Worm (Caenorhabditis elegans) whole organism, L4 larva: ENCODE results near the gene dve-1.

Experiments used
- F26F4.8 ChIP-seq: fragments of 200-800 bp; sonication (Bioruptor generic); conservative IDR thresholded peaks from 2 replicates; pipeline ENCODE4 v1.3.6; 2022; ENCODE audit warnings: missing genetic modification characterization, missing compliant biosample characterization
- Y105C5A.15 ChIP-seq: fragments of 200-800 bp; sonication (Bioruptor generic); IDR thresholded peaks from 2 replicates; pipeline ENCODE4 v1.3.6; 2022; ENCODE audit warnings: missing genetic modification characterization, missing compliant biosample characterization
- ZK337.2 ChIP-seq: fragments of 200-800 bp; sonication (Bioruptor generic); IDR thresholded peaks from 2 replicates; pipeline ENCODE4 v1.3.6; 2022; ENCODE audit warnings: missing genetic modification reagents, missing genetic modification characterization, missing compliant biosample characterization
- aha-1 ChIP-seq: fragments of 150-350 bp; peaks from one replicate; lab custom pipeline; 2014; ENCODE audit warnings: missing biosample characterization, missing genetic modification characterization
- attf-4 ChIP-seq: sonication (generic microtip); optimal IDR thresholded peaks from 3 replicates; lab custom pipeline; 2017; ENCODE audit warnings: missing biosample characterization, missing genetic modification characterization
- ceh-44 ChIP-seq: fragments of 200-800 bp; sonication (Bioruptor generic); IDR thresholded peaks from 2 replicates; pipeline ENCODE4 v1.3.6; 2022; ENCODE audit warnings: missing genetic modification reagents, missing genetic modification characterization, missing compliant biosample characterization
- ceh-82 ChIP-seq: sonication (generic microtip); optimal IDR thresholded peaks from 2 replicates; lab custom pipeline; 2017; ENCODE audit warnings: missing biosample characterization, missing genetic modification characterization
- ces-1 ChIP-seq: fragments of 150-350 bp; sonication (generic microtip); optimal IDR thresholded peaks from 4 replicates; lab custom pipeline; 2014; ENCODE audit warnings: missing biosample characterization, missing genetic modification reagents, missing genetic modification characterization
- daf-12 ChIP-seq: fragments of 150-350 bp; optimal IDR thresholded peaks from 2 replicates; lab custom pipeline; 2014; ENCODE audit warnings: missing biosample characterization, missing genetic modification reagents, missing genetic modification characterization
- daf-16 ChIP-seq, 3 experiments: sonication (generic microtip); optimal IDR thresholded peaks; 2 replicates each; lab custom pipeline; 2016 to 2017; ENCODE audit warnings: missing genetic modification characterization in 3 of 3, missing genetic modification reagents in 3 of 3, mild to moderate bottlenecking in 2 of 3, missing compliant biosample characterization in 2 of 3, missing biosample characterization in 1 of 3, moderate library complexity in 1 of 3
- daf-8 ChIP-seq: fragments of 200-800 bp; sonication (Bioruptor generic); IDR thresholded peaks from 2 replicates; pipeline ENCODE4 v1.3.6; 2022; ENCODE audit warnings: missing genetic modification characterization, missing compliant biosample characterization
- dmd-6 ChIP-seq: fragments of 200-800 bp; sonication (Bioruptor generic); IDR thresholded peaks from 2 replicates; pipeline ENCODE4 v1.3.6; 2022; ENCODE audit warnings: missing genetic modification reagents, missing genetic modification characterization, missing compliant biosample characterization
- dmd-8 ChIP-seq: fragments of 200-800 bp; sonication (Bioruptor generic); IDR thresholded peaks from 2 replicates; pipeline ENCODE4 v1.3.6; 2022; ENCODE audit warnings: missing genetic modification characterization, missing compliant biosample characterization
- duxl-1 ChIP-seq: sonication (generic microtip); optimal IDR thresholded peaks from 2 replicates; lab custom pipeline; 2016; ENCODE audit warnings: mild to moderate bottlenecking, missing genetic modification characterization, moderate library complexity, missing compliant biosample characterization; ENCODE audit not compliant: poor library complexity
- dve-1 ChIP-seq: sonication (generic microtip); optimal IDR thresholded peaks from 2 replicates; lab custom pipeline; 2017; ENCODE audit warnings: antibody characterized with exemption, mild to moderate bottlenecking, missing genetic modification characterization, missing compliant biosample characterization; ENCODE audit not compliant: insufficient read depth
- gei-8 ChIP-seq: fragments of 200-800 bp; sonication (Bioruptor generic); optimal IDR thresholded peaks from 2 replicates; lab custom pipeline; 2018; ENCODE audit warnings: mild to moderate bottlenecking, missing genetic modification characterization, missing compliant biosample characterization
- hlh-11 ChIP-seq: fragments of 200-800 bp; sonication (Bioruptor generic); optimal IDR thresholded peaks from 2 replicates; lab custom pipeline; 2018; ENCODE audit warnings: mild to moderate bottlenecking, missing genetic modification characterization, missing compliant biosample characterization
- hlh-30 ChIP-seq: sonication (generic microtip); optimal IDR thresholded peaks from 2 replicates; lab custom pipeline; 2017; ENCODE audit warnings: antibody characterized with exemption, mild to moderate bottlenecking, missing genetic modification characterization, missing compliant biosample characterization; ENCODE audit not compliant: insufficient read depth
- hmg-1.1 ChIP-seq: fragments of 200-800 bp; sonication (Bioruptor generic); IDR thresholded peaks from 2 replicates; pipeline ENCODE4 v1.3.6; 2022; ENCODE audit warnings: missing genetic modification reagents, missing genetic modification characterization, missing compliant biosample characterization
- lin-13 ChIP-seq: fragments of 150-350 bp; optimal IDR thresholded peaks from 2 replicates; lab custom pipeline; 2014; ENCODE audit warnings: missing biosample characterization, missing genetic modification reagents, missing genetic modification characterization
- lin-29 ChIP-seq: fragments of 200-800 bp; sonication (Bioruptor generic); IDR thresholded peaks from 2 replicates; pipeline ENCODE4 v1.3.6; 2022; ENCODE audit warnings: missing genetic modification reagents, missing genetic modification characterization, missing compliant biosample characterization
- lin-38 ChIP-seq: fragments of 200-800 bp; sonication (Bioruptor generic); IDR thresholded peaks from 2 replicates; pipeline ENCODE4 v1.3.6; 2022; ENCODE audit warnings: missing genetic modification reagents, missing genetic modification characterization, missing compliant biosample characterization
- lir-3 ChIP-seq: sonication (generic microtip); optimal IDR thresholded peaks from 2 replicates; lab custom pipeline; 2016; ENCODE audit warnings: mild to moderate bottlenecking, missing genetic modification characterization, missing compliant biosample characterization
- mdl-1 ChIP-seq, 2 experiments: fragments of 150-350 bp in 1 of 2; sonication (generic microtip) in 1 of 2; optimal IDR thresholded peaks; 2 replicates each; lab custom pipeline; 2014 to 2017; ENCODE audit warnings: missing biosample characterization in 2 of 2, missing genetic modification characterization in 2 of 2
- mep-1 ChIP-seq: fragments of 150-350 bp; sonication (generic microtip); optimal IDR thresholded peaks from 3 replicates; lab custom pipeline; 2014; ENCODE audit warnings: missing biosample characterization, missing genetic modification characterization
- mes-2 ChIP-seq: sonication (generic microtip); optimal IDR thresholded peaks from 2 replicates; lab custom pipeline; 2016; ENCODE audit warnings: missing genotype, mild to moderate bottlenecking, missing genetic modification characterization, missing compliant biosample characterization; ENCODE audit not compliant: poor library complexity, severe bottlenecking
- mxl-3 ChIP-seq: fragments of 200-800 bp; sonication (Bioruptor generic); optimal IDR thresholded peaks from 2 replicates; lab custom pipeline; 2018; ENCODE audit warnings: mild to moderate bottlenecking, missing genetic modification characterization, missing compliant biosample characterization
- nhr-11 ChIP-seq: fragments of 150-350 bp; optimal IDR thresholded peaks from 2 replicates; lab custom pipeline; 2014; ENCODE audit warnings: missing biosample characterization, missing genetic modification characterization
- nhr-111 ChIP-seq: fragments of 200-800 bp; sonication (Bioruptor generic); optimal IDR thresholded peaks from 2 replicates; lab custom pipeline; 2018; ENCODE audit warnings: mild to moderate bottlenecking, missing genetic modification characterization, missing compliant biosample characterization
- nhr-237 ChIP-seq: sonication (generic microtip); optimal IDR thresholded peaks from 2 replicates; lab custom pipeline; 2017; ENCODE audit warnings: missing biosample characterization, missing genetic modification characterization
- nhr-28 ChIP-seq: fragments of 150-350 bp; optimal IDR thresholded peaks from 2 replicates; lab custom pipeline; 2014; ENCODE audit warnings: missing biosample characterization, missing genetic modification characterization
- nhr-41 ChIP-seq: fragments of 200-800 bp; sonication (Bioruptor generic); IDR thresholded peaks from 2 replicates; pipeline ENCODE4 v1.3.6; 2022; ENCODE audit warnings: missing genetic modification reagents, missing genetic modification characterization, missing compliant biosample characterization
- nhr-48 ChIP-seq: sonication (generic microtip); optimal IDR thresholded peaks from 2 replicates; lab custom pipeline; 2016; ENCODE audit warnings: mild to moderate bottlenecking, missing genetic modification characterization, missing compliant biosample characterization
- nhr-77 ChIP-seq: fragments of 150-350 bp; optimal IDR thresholded peaks from 2 replicates; lab custom pipeline; 2014; ENCODE audit warnings: missing biosample characterization, missing genetic modification characterization
- pqm-1 ChIP-seq: sonication (generic microtip); optimal IDR thresholded peaks from 2 replicates; lab custom pipeline; 2017; ENCODE audit warnings: missing biosample characterization, missing genetic modification characterization
- rbr-2 ChIP-seq: sonication (generic microtip); optimal IDR thresholded peaks from 2 replicates; lab custom pipeline; 2016; ENCODE audit warnings: missing genotype, missing genetic modification characterization, missing compliant biosample characterization
- skn-1 ChIP-seq: fragments of 150-350 bp; optimal IDR thresholded peaks from 2 replicates; lab custom pipeline; 2014; ENCODE audit warnings: missing biosample characterization, missing genetic modification characterization
- tag-97 ChIP-seq: fragments of 200-800 bp; sonication (Bioruptor generic); IDR thresholded peaks from 2 replicates; pipeline ENCODE4 v1.3.6; 2022; ENCODE audit warnings: missing genetic modification characterization, missing compliant biosample characterization
- tra-1 ChIP-seq: fragments of 200-800 bp; sonication (Bioruptor generic); IDR thresholded peaks from 2 replicates; pipeline ENCODE4 v1.3.6; 2022; ENCODE audit warnings: missing genetic modification reagents, missing genetic modification characterization, missing compliant biosample characterization
- unc-130 ChIP-seq: sonication (generic microtip); optimal IDR thresholded peaks from 2 replicates; lab custom pipeline; 2016; ENCODE audit warnings: missing genetic modification reagents, missing genetic modification characterization, missing compliant biosample characterization
- unc-62 ChIP-seq, 3 experiments: fragments of 150-350 bp in 1 of 3; sonication (generic microtip); optimal IDR thresholded peaks in 2 of 3; peaks in 1 of 3; 1 replicate in 1 of 3; 2 replicates in 2 of 3; lab custom pipeline; 2014 to 2017; ENCODE audit warnings: missing biosample characterization in 3 of 3, missing genetic modification characterization in 3 of 3, missing genetic modification reagents in 3 of 3, missing genotype in 1 of 3
- zfp-3 ChIP-seq: fragments of 200-800 bp; sonication (Bioruptor generic); conservative IDR thresholded peaks from 2 replicates; pipeline ENCODE4 v1.3.6; 2022; ENCODE audit warnings: missing genetic modification reagents, missing genetic modification characterization, missing compliant biosample characterization
- ztf-11 ChIP-seq: fragments of 150-350 bp; optimal IDR thresholded peaks from 2 replicates; lab custom pipeline; 2014; ENCODE audit warnings: missing biosample characterization, missing genetic modification characterization

The dve-1 gene

DNA sequence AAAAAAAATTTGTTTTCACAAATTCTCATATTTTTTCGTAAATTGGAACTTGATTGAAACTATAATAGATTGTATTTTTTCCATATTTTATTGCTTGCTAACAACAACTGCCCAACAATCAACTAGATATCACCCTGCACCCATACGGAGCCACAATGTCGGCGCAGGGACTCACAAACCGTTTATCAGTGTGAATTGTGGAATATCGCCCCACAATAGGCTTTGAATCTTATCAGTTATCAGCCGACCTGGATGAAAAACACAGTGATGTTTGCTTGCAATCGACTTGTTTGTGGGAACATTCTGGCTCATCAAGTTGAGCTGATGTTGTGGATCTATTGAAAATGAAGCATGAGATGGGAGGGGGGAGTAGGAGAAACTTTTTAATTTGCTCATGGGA is 5.4 kb upstream of the dve-1 start:
- TF ChIP-seq daf-16 (GFP tag; optimal IDR thresholded peaks at IDR 0.05; lab: Kevin White, UChicago) (no peak), daf-16 (tag; optimal IDR thresholded peaks at IDR 0.05; lab: Kevin White, UChicago) (peak; percentile 91), nhr-111 (GFP tag; lab: Kevin White, UChicago) (no peak), aha-1 (peak; percentile 54), rbr-2 (tag; lab: Kevin White, UChicago) (no peak), dmd-6 (GFP tag; lab: Robert Waterston, UW) (peak; percentile 29; the same call in 1 of the 2 replicates), ces-1 (GFP tag; lab: Kevin White, UChicago) (no peak), gei-8 (GFP tag; lab: Kevin White, UChicago) (no peak), nhr-77 (no peak), hmg-1.1 (GFP tag; lab: Robert Waterston, UW) (no peak), tag-97 (GFP tag; lab: Robert Waterston, UW) (no peak), lir-3 (tag; lab: Kevin White, UChicago) (no peak), nhr-48 (tag; lab: Kevin White, UChicago) (peak; percentile 3), hlh-11 (tag; lab: Kevin White, UChicago) (peak; percentile 51), daf-12 (tag; lab: Kevin White, UChicago) (no peak)

- TF ChIP-seq dmd-6 (GFP tag; lab: Robert Waterston, UW) (peak; percentile 24; the same call in 1 of the 2 replicates), daf-16 (GFP tag; optimal IDR thresholded peaks at IDR 0.05; lab: Kevin White, UChicago) (no peak), daf-16 (tag; optimal IDR thresholded peaks at IDR 0.05; lab: Kevin White, UChicago) (peak; percentile 46), zfp-3 (GFP tag; lab: Robert Waterston, UW) (no peak), hlh-11 (tag; lab: Kevin White, UChicago) (peak; percentile 22), nhr-48 (tag; lab: Kevin White, UChicago) (no peak), unc-62 (GFP tag; optimal IDR thresholded peaks at IDR 0.05 in 1 of 2; lab: Kevin White, UChicago) (peak in 1 of 2 experiments; percentile 14), unc-62 (tag; optimal IDR thresholded peaks at IDR 0.05; lab: Kevin White, UChicago) (no peak), nhr-28 (tag; lab: Kevin White, UChicago) (peak; percentile 12), ceh-82 (no peak), pqm-1 (tag; lab: Kevin White, UChicago) (peak; percentile 2)
- TF ChIP-seq, all 104 proteins: peak for 6
Measured at ce11 chrX:438396-438795, 4.8 kb upstream of the dve-1 start.

DNA sequence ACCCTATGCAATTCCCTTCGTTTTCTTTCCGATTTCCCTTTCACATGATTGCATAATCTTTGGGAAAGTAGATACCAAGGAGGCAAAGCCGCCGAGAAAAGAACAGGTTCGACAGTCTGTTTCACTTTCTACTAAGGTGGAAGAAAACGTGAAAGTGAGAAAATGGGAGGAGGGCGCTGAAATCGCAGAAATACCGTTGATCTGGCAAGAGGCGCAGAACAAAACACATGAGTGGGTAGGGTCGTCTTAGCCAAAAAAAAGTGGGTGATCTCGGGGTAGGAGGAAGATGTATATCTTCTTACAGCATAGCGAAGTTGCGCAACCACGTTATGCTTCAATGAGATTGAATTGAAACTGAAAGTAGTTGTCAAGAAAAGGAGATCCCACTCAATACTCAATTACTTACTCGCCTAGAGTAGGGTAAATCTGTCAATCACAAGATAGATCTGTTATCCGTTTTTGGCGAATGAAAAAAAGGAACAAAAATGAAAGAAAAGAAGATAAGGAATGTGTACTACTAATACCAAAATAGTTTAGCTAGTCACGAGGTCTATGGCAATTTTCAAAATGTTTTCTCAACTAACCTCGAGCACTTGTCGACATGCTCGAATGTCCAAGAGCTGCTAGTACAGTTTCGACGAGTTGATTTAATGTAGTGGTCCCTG is 451 bp downstream of the dve-1 start:
- TF ChIP-seq duxl-1 (tag; lab: Kevin White, UChicago) = no peak
- no peak for TF ChIP-seq nhr-41 (GFP tag; lab: Robert Waterston, UW)
- no peak for TF ChIP-seq dmd-8
- no peak for TF ChIP-seq unc-130 (GFP tag; lab: Kevin White, UChicago)
- TF ChIP-seq nhr-11 (tag; lab: Kevin White, UChicago) = no peak
- TF ChIP-seq aha-1 = peak; percentile 92
- TF ChIP-seq dmd-6 (GFP tag; lab: Robert Waterston, UW) = no peak
- no peak for TF ChIP-seq nhr-237 (tag; lab: Kevin White, UChicago)
- no peak for TF ChIP-seq skn-1
- no peak for TF ChIP-seq dve-1
- no peak for TF ChIP-seq tra-1 (GFP tag; lab: Robert Waterston, UW)
- no peak for TF ChIP-seq F26F4.8 (GFP tag; lab: Robert Waterston, UW)
- TF ChIP-seq hlh-11 (tag; lab: Kevin White, UChicago) = peak; percentile 40
- TF ChIP-seq attf-4 (tag; lab: Kevin White, UChicago) = no peak
- TF ChIP-seq daf-16 (GFP tag; optimal IDR thresholded peaks at IDR 0.05; lab: Kevin White, UChicago) = no peak
- no peak for TF ChIP-seq daf-16 (tag; optimal IDR thresholded peaks at IDR 0.05; lab: Kevin White, UChicago)
- TF ChIP-seq mep-1 = peak; percentile 32
- peak; percentile 14 for TF ChIP-seq hlh-30 (tag; lab: Kevin White, UChicago)
- no peak for TF ChIP-seq ztf-11 (tag; lab: Kevin White, UChicago)
- TF ChIP-seq mxl-3 (GFP tag; lab: Kevin White, UChicago) = peak; percentile 58
- peak; percentile 11 for TF ChIP-seq mes-2 (tag; lab: Kevin White, UChicago)
- peak; percentile 2 for TF ChIP-seq nhr-28 (tag; lab: Kevin White, UChicago)
- no peak for TF ChIP-seq daf-8 (GFP tag; lab: Robert Waterston, UW)
- TF ChIP-seq ZK337.2 (GFP tag; lab: Robert Waterston, UW) = no peak
- no peak for TF ChIP-seq lin-38
- TF ChIP-seq lin-29 (GFP tag; lab: Robert Waterston, UW) = 0 out of 2 replicates have a peak, but pooled peaks have one; percentile 39
- TF ChIP-seq ceh-44 = no peak
- no peak for TF ChIP-seq Y105C5A.15 (GFP tag; lab: Robert Waterston, UW)
- TF ChIP-seq lin-13 (GFP tag; lab: Kevin White, UChicago) = no peak
- peak in 1 of 2 experiments; percentile 11 for TF ChIP-seq mdl-1 (tag; optimal IDR thresholded peaks at IDR 0.05; lab: Kevin White, UChicago)
- TF ChIP-seq unc-62 (GFP tag; optimal IDR thresholded peaks at IDR 0.05 in 1 of 2; lab: Kevin White, UChicago) = peak in 1 of 2 experiments; percentile 82
- TF ChIP-seq unc-62 (tag; optimal IDR thresholded peaks at IDR 0.05; lab: Kevin White, UChicago) = no peak
